Worm (Caenorhabditis elegans) whole organism, L3 larva: ENCODE results near the gene syd-1.

ENCODE experiments used
- R02D3.7 ChIP-seq: fragments of 150-350 bp; optimal IDR thresholded peaks from 2 replicates; lab custom pipeline; 2014; ENCODE audit warnings: missing biosample characterization, missing genetic modification characterization
- ZK546.5 ChIP-seq: sonication (generic microtip); optimal IDR thresholded peaks from 2 replicates; lab custom pipeline; 2017; ENCODE audit warnings: missing biosample characterization, missing genetic modification characterization
- aly-2 ChIP-seq: fragments of 150-350 bp; optimal IDR thresholded peaks from 2 replicates; lab custom pipeline; 2014; ENCODE audit warnings: missing biosample characterization, missing genetic modification characterization
- ama-1 ChIP-seq: fragments of 150-350 bp; optimal IDR thresholded peaks from 2 replicates; lab custom pipeline; 2018
- ceh-28 ChIP-seq: fragments of 150-350 bp; optimal IDR thresholded peaks from 2 replicates; lab custom pipeline; 2014; ENCODE audit warnings: missing biosample characterization, missing genetic modification reagents, missing genetic modification characterization
- ceh-82 ChIP-seq: fragments of 150-350 bp; optimal IDR thresholded peaks from 2 replicates; lab custom pipeline; 2014; ENCODE audit warnings: missing biosample characterization, missing genetic modification characterization
- ceh-9 ChIP-seq: sonication (generic microtip); optimal IDR thresholded peaks from 2 replicates; lab custom pipeline; 2018; ENCODE audit warnings: missing biosample characterization, missing genetic modification characterization
- daf-12 ChIP-seq: fragments of 150-350 bp; optimal IDR thresholded peaks from 2 replicates; lab custom pipeline; 2014; ENCODE audit warnings: missing biosample characterization, missing genetic modification reagents, missing genetic modification characterization
- egl-5 ChIP-seq: fragments of 150-350 bp; optimal IDR thresholded peaks from 2 replicates; lab custom pipeline; 2017; ENCODE audit warnings: missing biosample characterization, missing genetic modification reagents, missing genetic modification characterization, inconsistent platforms
- elt-1 ChIP-seq: fragments of 150-350 bp; optimal IDR thresholded peaks from 2 replicates; lab custom pipeline; 2014; ENCODE audit warnings: missing biosample characterization, missing genetic modification characterization
- elt-2 ChIP-seq: sonication (generic microtip); optimal IDR thresholded peaks from 2 replicates; lab custom pipeline; 2016; ENCODE audit warnings: missing genetic modification reagents, mild to moderate bottlenecking, missing genetic modification characterization, missing compliant biosample characterization
- elt-3 ChIP-seq, 3 experiments: fragments of 150-350 bp in 1 of 3; sonication (generic microtip) in 2 of 3; optimal IDR thresholded peaks; 2 replicates in 2 of 3; 4 replicates in 1 of 3; lab custom pipeline; 2014 to 2017; ENCODE audit warnings: missing biosample characterization in 3 of 3, missing genetic modification characterization in 3 of 3
- eor-1 ChIP-seq, 2 experiments: fragments of 150-350 bp; optimal IDR thresholded peaks; 2 replicates each; lab custom pipeline; 2014 to 2018; ENCODE audit warnings: missing biosample characterization in 2 of 2, missing genetic modification characterization in 2 of 2
- fkh-10 ChIP-seq: sonication (generic microtip); optimal IDR thresholded peaks from 2 replicates; lab custom pipeline; 2017; ENCODE audit warnings: missing biosample characterization, missing genetic modification reagents, missing genetic modification characterization
- fos-1 ChIP-seq: fragments of 150-350 bp; optimal IDR thresholded peaks from 2 replicates; lab custom pipeline; 2014; ENCODE audit warnings: missing biosample characterization, missing genetic modification characterization
- jun-1 ChIP-seq: fragments of 150-350 bp; optimal IDR thresholded peaks from 2 replicates; lab custom pipeline; 2014; ENCODE audit warnings: missing biosample characterization, missing genetic modification reagents, missing genetic modification characterization
- lin-15B ChIP-seq: fragments of 150-350 bp; optimal IDR thresholded peaks from 2 replicates; lab custom pipeline; 2014; ENCODE audit warnings: missing biosample characterization, missing genetic modification characterization
- lsy-12 ChIP-seq: sonication (generic microtip); optimal IDR thresholded peaks from 2 replicates; lab custom pipeline; 2016; ENCODE audit warnings: mild to moderate bottlenecking, missing genetic modification characterization, missing compliant biosample characterization
- mdl-1 ChIP-seq: fragments of 150-350 bp; optimal IDR thresholded peaks from 2 replicates; lab custom pipeline; 2014; ENCODE audit warnings: missing biosample characterization, missing genetic modification characterization
- mml-1 ChIP-seq: fragments of 150-350 bp; sonication (generic microtip); optimal IDR thresholded peaks from 3 replicates; lab custom pipeline; 2014; ENCODE audit warnings: missing biosample characterization, missing genetic modification characterization
- nfya-1 ChIP-seq: sonication (generic microtip); optimal IDR thresholded peaks from 2 replicates; lab custom pipeline; 2017; ENCODE audit warnings: missing genetic modification characterization, mild to moderate bottlenecking, missing compliant biosample characterization, antibody characterized with exemption, moderate library complexity; ENCODE audit not compliant: insufficient read depth
- nhr-11 ChIP-seq: fragments of 150-350 bp; optimal IDR thresholded peaks from 2 replicates; lab custom pipeline; 2014; ENCODE audit warnings: missing biosample characterization, missing genetic modification characterization
- nhr-12 ChIP-seq: fragments of 150-350 bp; optimal IDR thresholded peaks from 2 replicates; lab custom pipeline; 2014; ENCODE audit warnings: missing biosample characterization, missing genetic modification characterization
- nhr-23 ChIP-seq: fragments of 150-350 bp; optimal IDR thresholded peaks from 2 replicates; lab custom pipeline; 2014; ENCODE audit warnings: missing biosample characterization, missing genetic modification reagents, missing genetic modification characterization
- nhr-237 ChIP-seq: fragments of 150-350 bp; optimal IDR thresholded peaks from 2 replicates; lab custom pipeline; 2014; ENCODE audit warnings: missing biosample characterization, missing genetic modification characterization
- nhr-25 ChIP-seq: sonication (generic microtip); optimal IDR thresholded peaks from 2 replicates; lab custom pipeline; 2017; ENCODE audit warnings: missing biosample characterization, missing genetic modification characterization
- nhr-28 ChIP-seq: fragments of 150-350 bp; optimal IDR thresholded peaks from 2 replicates; lab custom pipeline; 2014; ENCODE audit warnings: missing biosample characterization, missing genetic modification characterization
- nhr-43 ChIP-seq: sonication (generic microtip); optimal IDR thresholded peaks from 2 replicates; lab custom pipeline; 2016; ENCODE audit warnings: mild to moderate bottlenecking, missing genetic modification characterization, missing compliant biosample characterization; ENCODE audit not compliant: poor library complexity, severe bottlenecking
- nhr-77 ChIP-seq: fragments of 150-350 bp; optimal IDR thresholded peaks from 2 replicates; lab custom pipeline; 2014; ENCODE audit warnings: missing biosample characterization, missing genetic modification characterization
- pha-4 ChIP-seq: fragments of 150-350 bp; optimal IDR thresholded peaks from 2 replicates; lab custom pipeline; 2014; ENCODE audit warnings: missing biosample characterization, missing genetic modification reagents, missing genetic modification characterization
- pqm-1 ChIP-seq: fragments of 150-350 bp; optimal IDR thresholded peaks from 2 replicates; lab custom pipeline; 2017; ENCODE audit warnings: missing biosample characterization, missing genetic modification characterization, inconsistent platforms
- sea-2 ChIP-seq: fragments of 150-350 bp; sonication (generic microtip); optimal IDR thresholded peaks from 4 replicates; lab custom pipeline; 2014; ENCODE audit warnings: missing biosample characterization, missing genetic modification reagents, missing genetic modification characterization
- skn-1 ChIP-seq: fragments of 150-350 bp; optimal IDR thresholded peaks from 2 replicates; lab custom pipeline; 2014; ENCODE audit warnings: missing biosample characterization, missing genetic modification characterization
- unc-62 ChIP-seq: fragments of 150-350 bp; sonication (generic microtip); optimal IDR thresholded peaks from 4 replicates; lab custom pipeline; 2014; ENCODE audit warnings: missing biosample characterization, missing genetic modification reagents, missing genetic modification characterization
- ztf-4 ChIP-seq: fragments of 150-350 bp; optimal IDR thresholded peaks from 2 replicates; lab custom pipeline; 2014; ENCODE audit warnings: missing biosample characterization, missing genetic modification characterization

The syd-1 gene

DNA sequence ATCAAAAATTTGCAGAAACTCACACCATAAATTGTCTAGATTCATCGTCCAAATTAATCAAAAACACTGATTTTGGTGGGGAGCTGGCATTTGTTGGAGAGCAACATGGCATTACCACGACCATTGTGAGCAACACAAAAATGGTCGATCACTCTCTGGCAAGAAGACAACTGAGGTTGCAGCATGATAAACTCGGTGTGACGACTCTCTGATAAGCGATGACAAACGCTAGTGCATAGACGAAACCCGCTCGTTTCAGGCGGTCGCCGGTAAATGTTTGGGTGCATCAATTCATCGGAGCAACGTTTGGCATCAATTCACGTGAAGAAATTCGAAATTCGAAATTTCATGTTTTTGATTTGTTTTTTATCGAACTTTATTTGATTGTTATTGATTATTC lies 44.3 kb upstream of the syd-1 start:
- TF ChIP-seq pqm-1 (tag; lab: Kevin White, UChicago), result peak; percentile 3
- TF ChIP-seq nhr-12 (tag; lab: Kevin White, UChicago), result no peak
- peak; percentile 75 for TF ChIP-seq elt-2

DNA sequence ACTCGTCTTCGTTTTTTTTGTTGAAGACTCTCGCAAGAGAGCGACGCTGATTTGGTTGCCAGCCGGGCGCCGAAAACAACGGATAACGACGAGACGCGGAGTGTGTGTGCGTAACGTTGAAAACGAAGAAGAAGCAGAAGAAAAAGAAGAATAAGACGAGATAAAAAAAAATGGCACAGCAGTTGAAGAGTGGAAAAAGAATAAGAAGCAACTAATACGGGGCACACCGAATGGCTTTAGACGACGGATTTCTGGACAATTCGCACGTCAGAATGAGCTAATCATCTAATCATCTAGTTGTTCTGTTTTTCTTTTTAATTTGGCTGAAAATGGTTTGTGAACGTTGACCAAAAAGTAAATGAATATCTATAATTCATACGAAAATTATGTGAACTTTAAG lies 42.2 kb upstream of the syd-1 start:
- TF ChIP-seq nfya-1 (tag; lab: Kevin White, UChicago) (peak; percentile 6), nhr-11 (no peak)

- peak; percentile 22 for TF ChIP-seq pha-4 (tag; lab: Kevin White, UChicago)
- TF ChIP-seq sea-2 (GFP tag; lab: Kevin White, UChicago), result no peak
Observed at ce11 chrII:7635296-7635695, 40.6 kb upstream of the syd-1 start.

ce11 chrII:7631677-7632210 lies 37.0 kb upstream of the syd-1 start:
- TF ChIP-seq R02D3.7 (tag; lab: Kevin White, UChicago), result no peak
- peak; percentile 19 for TF ChIP-seq nhr-43
- TF ChIP-seq elt-1 (tag; lab: Kevin White, UChicago), result no peak
- no peak for TF ChIP-seq ZK546.5 (tag; lab: Kevin White, UChicago)
- TF ChIP-seq ceh-82 (tag; lab: Kevin White, UChicago), result no peak
- peak; percentile 8 for TF ChIP-seq nfya-1 (tag; lab: Kevin White, UChicago)
- TF ChIP-seq nhr-25 (tag; lab: Kevin White, UChicago), result no peak
- no peak for TF ChIP-seq nhr-23 (tag; lab: Kevin White, UChicago)
- TF ChIP-seq nhr-11, result no peak
- no peak for TF ChIP-seq fos-1
- no peak for TF ChIP-seq skn-1
- TF ChIP-seq nhr-28 (tag; lab: Kevin White, UChicago), result no peak
- no peak for TF ChIP-seq mdl-1 (tag; lab: Kevin White, UChicago)
- no peak for TF ChIP-seq nhr-12 (tag; lab: Kevin White, UChicago)
- TF ChIP-seq jun-1 (tag; lab: Kevin White, UChicago), result no peak
- TF ChIP-seq fkh-10 (GFP tag; lab: Kevin White, UChicago), result peak; percentile 79
- no peak for TF ChIP-seq mml-1 (tag; lab: Kevin White, UChicago)
- no peak for TF ChIP-seq nhr-237 (tag; lab: Kevin White, UChicago)
- no peak for TF ChIP-seq ztf-4 (tag; lab: Kevin White, UChicago)
- TF ChIP-seq unc-62 (GFP tag; lab: Kevin White, UChicago), result no peak
- no peak for TF ChIP-seq egl-5 (tag; lab: Kevin White, UChicago)

- TF ChIP-seq unc-62 (GFP tag; lab: Kevin White, UChicago) (peak; percentile 52), nhr-23 (tag; lab: Kevin White, UChicago) (peak; percentile 90), lin-15B (tag; lab: Kevin White, UChicago) (peak; percentile 3), ceh-28 (tag; lab: Kevin White, UChicago) (peak; percentile 27), ceh-9 (tag; lab: Kevin White, UChicago) (no peak), nhr-77 (tag; lab: Kevin White, UChicago) (peak; percentile 15), nhr-25 (tag; lab: Kevin White, UChicago) (peak; percentile 63), R02D3.7 (tag; lab: Kevin White, UChicago) (peak; percentile 11), elt-3 (tag; optimal IDR thresholded peaks at IDR 0.05; lab: Kevin White, UChicago) (peak in 2 of 3 experiments; percentile 35 to 95), nhr-43 (peak; percentile 88), egl-5 (tag; lab: Kevin White, UChicago) (no peak)
Observed at ce11 chrII:7631171-7631570, 36.5 kb upstream of the syd-1 start.

DNA sequence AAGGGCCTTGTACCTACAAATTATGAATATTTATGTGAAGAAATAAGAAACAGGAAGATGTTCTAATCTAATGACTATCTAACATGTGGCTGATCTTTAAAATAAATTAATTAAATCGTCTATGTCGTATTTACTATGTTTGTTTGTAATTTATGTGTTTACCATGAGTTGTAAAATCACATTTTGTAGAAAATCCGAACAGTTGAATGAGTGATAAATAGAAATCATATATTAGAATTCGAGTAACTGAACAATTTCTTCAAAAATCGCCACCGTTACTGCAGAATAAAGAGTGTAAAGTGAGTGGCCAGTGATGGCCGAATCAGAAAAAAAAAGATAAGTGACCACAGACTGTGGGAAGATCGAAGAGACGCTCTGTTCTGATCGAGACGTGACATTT lies 35.3 kb upstream of the syd-1 start:
- TF ChIP-seq nhr-77 (tag; lab: Kevin White, UChicago) (no peak), nhr-237 (tag; lab: Kevin White, UChicago) (no peak), ama-1 (lab: Kevin White, UChicago) (no peak), egl-5 (tag; lab: Kevin White, UChicago) (no peak), aly-2 (tag; lab: Kevin White, UChicago) (no peak), jun-1 (tag; lab: Kevin White, UChicago) (no peak), daf-12 (tag; lab: Kevin White, UChicago) (no peak), lsy-12 (no peak), ceh-9 (tag; lab: Kevin White, UChicago) (no peak), eor-1 (tag; optimal IDR thresholded peaks at IDR 0.05; lab: Kevin White, UChicago) (no peak)
